Fruit fly (Drosophila melanogaster): ENCODE data around the gene AOX4.
A peak's percentile ranks its signal among the peaks of the same experiment; 100 is the strongest.

The AOX4 gene

DNA sequence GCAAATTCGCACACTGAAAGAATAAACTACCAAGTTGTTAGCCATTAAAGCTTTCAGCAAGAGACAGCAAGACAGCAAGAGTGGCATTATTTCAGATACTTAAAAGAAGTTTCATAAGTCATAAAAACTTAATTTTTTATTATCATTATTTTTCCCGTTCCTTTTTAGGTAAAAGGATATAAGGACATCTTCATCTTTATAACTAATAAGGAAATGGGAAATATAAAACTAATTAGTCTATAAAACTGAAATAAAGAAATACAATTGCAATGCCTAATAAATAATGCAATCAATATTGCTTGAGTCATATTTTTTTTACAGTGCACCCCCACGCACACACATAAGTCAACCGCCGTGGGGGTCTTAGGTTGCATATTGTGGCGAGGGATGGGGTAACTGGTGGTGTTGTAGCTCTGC, 43.4 kb upstream of the AOX4 start (continued):
- peak; percentile 84 for TF ChIP-seq svp (GFP tag)
- TF ChIP-seq esn (GFP tag; optimal IDR thresholded peaks at IDR 0.05), result peak; percentile 73
- TF ChIP-seq topi (GFP tag; optimal IDR thresholded peaks at IDR 0.05), result peak; percentile 66
- TF ChIP-seq Blimp-1 (GFP tag; optimal IDR thresholded peaks at IDR 0.05), result no peak
- TF ChIP-seq Lpt (GFP tag; optimal IDR thresholded peaks at IDR 0.05), result peak; percentile 8
- TF ChIP-seq CG11294 (GFP tag; IDR thresholded peaks at IDR 0.05), result no peak
- TF ChIP-seq fd85E (GFP tag; optimal IDR thresholded peaks at IDR 0.05), result no peak
- TF ChIP-seq CG9139 (GFP tag; optimal IDR thresholded peaks at IDR 0.05), result peak; percentile 20
- TF ChIP-seq CG16779 (tag; optimal IDR thresholded peaks at IDR 0.05), result peak; percentile 0
- peak; percentile 65 for TF ChIP-seq CG3032 (tag; optimal IDR thresholded peaks at IDR 0.05)
- TF ChIP-seq acj6 (GFP tag; optimal IDR thresholded peaks at IDR 0.05), result peak; percentile 49
- peak; percentile 65 for TF ChIP-seq Ets96B (tag; optimal IDR thresholded peaks at IDR 0.05)
- peak; percentile 62 for TF ChIP-seq Eip75B (GFP tag; optimal IDR thresholded peaks at IDR 0.05)
- TF ChIP-seq Ets21C (GFP tag; optimal IDR thresholded peaks at IDR 0.05), result no peak
- TF ChIP-seq CG8319 (GFP tag; optimal IDR thresholded peaks at IDR 0.05), result peak; percentile 11
- peak; percentile 31 for TF ChIP-seq Sox15 (GFP tag; optimal IDR thresholded peaks at IDR 0.05)
- TF ChIP-seq CG6808 (GFP tag; optimal IDR thresholded peaks at IDR 0.05), result peak; percentile 74
- 0 out of 3 replicates have a peak, but pooled peaks have one; percentile 33 for TF ChIP-seq CG6163 (GFP tag; IDR thresholded peaks at IDR 0.05)

DNA sequence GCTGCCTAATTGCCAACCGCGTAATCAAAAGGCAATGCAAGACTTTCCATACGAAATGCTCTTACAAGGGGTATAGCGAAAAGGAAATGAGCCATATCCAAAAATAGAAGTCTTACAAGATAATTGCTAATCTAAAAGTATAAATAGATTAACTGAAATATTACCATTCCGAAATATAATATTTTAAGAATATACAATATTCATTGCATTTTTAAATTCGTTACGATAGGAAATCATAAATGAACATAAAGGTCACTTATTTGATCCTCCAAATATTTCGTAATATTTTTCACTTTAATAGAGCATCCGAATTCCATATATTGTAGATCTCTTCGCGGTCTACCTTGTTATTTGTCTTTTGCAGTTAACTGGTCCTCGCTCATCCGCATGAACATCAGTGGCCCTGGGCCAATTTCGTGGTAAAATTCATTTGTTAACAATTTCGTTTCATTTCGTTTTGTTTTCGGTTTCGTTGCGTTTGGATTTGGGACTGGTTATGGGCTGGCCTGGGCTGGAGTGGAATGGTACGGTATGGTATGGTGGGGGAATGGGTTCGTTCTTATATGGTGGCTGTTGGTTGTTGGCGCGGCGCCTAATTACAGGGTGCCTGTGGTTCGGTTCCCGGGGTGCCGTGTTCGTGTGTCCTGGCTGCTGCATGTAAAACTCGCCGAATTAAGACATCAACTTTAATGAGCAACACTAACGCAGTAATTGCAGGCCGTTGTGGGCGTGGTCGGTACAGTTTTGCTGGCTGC, 36.1 kb upstream of the AOX4 start:
- peak; percentile 36 for TF ChIP-seq CG8632 (GFP tag; optimal IDR thresholded peaks at IDR 0.05)
- peak; percentile 41 for TF ChIP-seq CG3032 (tag; optimal IDR thresholded peaks at IDR 0.05)
- TF ChIP-seq CG31627 (GFP tag; optimal IDR thresholded peaks at IDR 0.05), result peak; percentile 26
- TF ChIP-seq eg (GFP tag; IDR thresholded peaks at IDR 0.05), result no peak
- peak; percentile 93 for TF ChIP-seq svp (GFP tag)
- TF ChIP-seq Sox14 (GFP tag; optimal IDR thresholded peaks at IDR 0.05), result peak; percentile 14
- no peak for TF ChIP-seq CG8319 (GFP tag; optimal IDR thresholded peaks at IDR 0.05)
- TF ChIP-seq CG9139 (GFP tag; optimal IDR thresholded peaks at IDR 0.05), result no peak
- TF ChIP-seq CG6854 (GFP tag; optimal IDR thresholded peaks at IDR 0.05), result no peak
- TF ChIP-seq Smox (GFP tag; optimal IDR thresholded peaks at IDR 0.05), result peak; percentile 67
- TF ChIP-seq CG3919 (GFP tag; optimal IDR thresholded peaks at IDR 0.05), result peak; percentile 13
- TF ChIP-seq esn (GFP tag; optimal IDR thresholded peaks at IDR 0.05), result peak; percentile 82
- TF ChIP-seq CG6276 (GFP tag; optimal IDR thresholded peaks at IDR 0.05), result no peak
- TF ChIP-seq Eip93F (GFP tag; optimal IDR thresholded peaks at IDR 0.05), result no peak
- TF ChIP-seq cyc (GFP tag; optimal IDR thresholded peaks at IDR 0.05), result peak; percentile 34
- TF ChIP-seq Sox102F (GFP tag; optimal IDR thresholded peaks at IDR 0.05), result peak; percentile 26
- peak; percentile 1 for TF ChIP-seq CG11902 (GFP tag; optimal IDR thresholded peaks at IDR 0.05)
- no peak for TF ChIP-seq CG8119 (GFP tag; IDR thresholded peaks at IDR 0.05)
- peak; percentile 58 for TF ChIP-seq Blimp-1 (GFP tag; optimal IDR thresholded peaks at IDR 0.05)
- TF ChIP-seq pdm3 (GFP tag; optimal IDR thresholded peaks at IDR 0.05), result peak; percentile 2
- peak; percentile 18 for TF ChIP-seq vri (GFP tag; optimal IDR thresholded peaks at IDR 0.05)
- TF ChIP-seq Met (GFP tag; optimal IDR thresholded peaks at IDR 0.05), result peak; percentile 70
- TF ChIP-seq achi (GFP tag; optimal IDR thresholded peaks at IDR 0.05), result peak; percentile 26
- TF ChIP-seq OdsH (GFP tag; optimal IDR thresholded peaks at IDR 0.05), result peak; percentile 26
- TF ChIP-seq topi (GFP tag; optimal IDR thresholded peaks at IDR 0.05), result peak; percentile 65
- peak; percentile 37 for TF ChIP-seq CG10631 (GFP tag; optimal IDR thresholded peaks at IDR 0.05)
- TF ChIP-seq acj6 (GFP tag; optimal IDR thresholded peaks at IDR 0.05), result peak; percentile 20
- TF ChIP-seq lz (GFP tag; optimal IDR thresholded peaks at IDR 0.05), result peak; percentile 55
- no peak for TF ChIP-seq Hr38 (GFP tag; optimal IDR thresholded peaks at IDR 0.05)
- no peak for TF ChIP-seq CG16779 (tag; optimal IDR thresholded peaks at IDR 0.05)
- TF ChIP-seq Hr39 (GFP tag; optimal IDR thresholded peaks at IDR 0.05), result peak; percentile 29
- peak; percentile 93 for TF ChIP-seq Eip78C (GFP tag)
- peak; percentile 45 for TF ChIP-seq Ets96B (tag; optimal IDR thresholded peaks at IDR 0.05)
- no peak for TF ChIP-seq Gug (GFP tag; IDR thresholded peaks at IDR 0.05)
- TF ChIP-seq fd85E (GFP tag; optimal IDR thresholded peaks at IDR 0.05), result no peak
- TF ChIP-seq CG6792 (GFP tag; optimal IDR thresholded peaks at IDR 0.05), result peak; percentile 60
- TF ChIP-seq dsx (GFP tag; optimal IDR thresholded peaks at IDR 0.05; ENCODE audit: poor library complexity, severe bottlenecking), result peak; percentile 57
- TF ChIP-seq Lpt (GFP tag; optimal IDR thresholded peaks at IDR 0.05), result no peak
- peak; percentile 17 for TF ChIP-seq Eip75B (GFP tag; optimal IDR thresholded peaks at IDR 0.05)
- TF ChIP-seq CG34406 (GFP tag; optimal IDR thresholded peaks at IDR 0.05), result peak; percentile 33
- TF ChIP-seq Sox15 (GFP tag; optimal IDR thresholded peaks at IDR 0.05), result no peak

All from whole organism, prepupa.